Worm (Caenorhabditis elegans) whole organism, L3 larva: Measurements from ENCODE around the gene F53A3.1.

Experiments
- ama-1 ChIP-seq: fragments of 150-350 bp; optimal IDR thresholded peaks from 2 replicates; lab custom pipeline; 2018
- ceh-82 ChIP-seq: fragments of 150-350 bp; optimal IDR thresholded peaks from 2 replicates; lab custom pipeline; 2014; ENCODE audit warnings: missing biosample characterization, missing genetic modification characterization
- fos-1 ChIP-seq: fragments of 150-350 bp; optimal IDR thresholded peaks from 2 replicates; lab custom pipeline; 2014; ENCODE audit warnings: missing biosample characterization, missing genetic modification characterization
- lin-39 ChIP-seq: fragments of 150-350 bp; optimal IDR thresholded peaks from 2 replicates; lab custom pipeline; 2018; ENCODE audit warnings: missing biosample characterization, missing genetic modification reagents, missing genetic modification characterization
- nhr-23 ChIP-seq: fragments of 150-350 bp; optimal IDR thresholded peaks from 2 replicates; lab custom pipeline; 2014; ENCODE audit warnings: missing biosample characterization, missing genetic modification reagents, missing genetic modification characterization
- nhr-237 ChIP-seq: fragments of 150-350 bp; optimal IDR thresholded peaks from 2 replicates; lab custom pipeline; 2014; ENCODE audit warnings: missing biosample characterization, missing genetic modification characterization
- nhr-67 ChIP-seq: fragments of 150-350 bp; optimal IDR thresholded peaks from 2 replicates; lab custom pipeline; 2014; ENCODE audit warnings: missing biosample characterization, missing genetic modification characterization
- pha-4 ChIP-seq: fragments of 150-350 bp; optimal IDR thresholded peaks from 2 replicates; lab custom pipeline; 2014; ENCODE audit warnings: missing biosample characterization, missing genetic modification reagents, missing genetic modification characterization
- snpc-4 ChIP-seq: fragments of 150-350 bp; optimal IDR thresholded peaks from 2 replicates; lab custom pipeline; 2014; ENCODE audit warnings: missing biosample characterization, missing genetic modification characterization
- unc-39 ChIP-seq: sonication (generic microtip); optimal IDR thresholded peaks from 4 replicates; lab custom pipeline; 2017; ENCODE audit warnings: missing biosample characterization, missing genetic modification characterization
- ztf-11 ChIP-seq: fragments of 150-350 bp; optimal IDR thresholded peaks from 2 replicates; lab custom pipeline; 2014; ENCODE audit warnings: missing biosample characterization, missing genetic modification characterization
- ztf-4 ChIP-seq: fragments of 150-350 bp; optimal IDR thresholded peaks from 2 replicates; lab custom pipeline; 2014; ENCODE audit warnings: missing biosample characterization, missing genetic modification characterization

ce11 chrIII:1905589-1905988 lies 37.8 kb downstream of the F53A3.1 start, which contains the start of the genes B0524.6 and pqn-41:
- no peak for TF ChIP-seq ama-1
- TF ChIP-seq snpc-4 (tag; lab: Kevin White, UChicago), result peak; percentile 54
- TF ChIP-seq nhr-237 (tag; lab: Kevin White, UChicago), result no peak
- peak; percentile 75 for TF ChIP-seq nhr-23 (tag; lab: Kevin White, UChicago)
- peak; percentile 36 for TF ChIP-seq lin-39 (tag; lab: Kevin White, UChicago)
- peak; percentile 85 for TF ChIP-seq pha-4 (tag; lab: Kevin White, UChicago)
- TF ChIP-seq unc-39 (tag; lab: Kevin White, UChicago), result no peak
- no peak for TF ChIP-seq fos-1 (tag; lab: Kevin White, UChicago)
- TF ChIP-seq ztf-11, result no peak
- TF ChIP-seq nhr-67 (tag; lab: Kevin White, UChicago), result no peak
- TF ChIP-seq ztf-4 (tag; lab: Kevin White, UChicago), result no peak
- no peak for TF ChIP-seq ceh-82 (tag; lab: Kevin White, UChicago)
